Worm (Caenorhabditis elegans): ENCODE data around the gene srz-9.

ce11 chrIII:1289139-1289538 is 25.3 kb downstream of the srz-9 start:
- TF ChIP-seq ama-1 (optimal IDR thresholded peaks at IDR 0.05) (no peak), pes-1 (GFP tag; IDR thresholded peaks at IDR 0.05) (no peak), ceh-13 (GFP tag; optimal IDR thresholded peaks at IDR 0.05) (no peak), B0310.2 (tag; optimal IDR thresholded peaks at IDR 0.05) (no peak), aly-1 (tag; optimal IDR thresholded peaks at IDR 0.05) (no peak), tbx-11 (GFP tag; IDR thresholded peaks at IDR 0.05) (no peak), flt-1 (GFP tag; IDR thresholded peaks at IDR 0.05) (no peak)

Data from whole organism, early embryonic.